Worm (Caenorhabditis elegans) whole organism, L3 larva: ENCODE measurements around the gene F46F5.16.

Experiments
- R02D3.7 ChIP-seq: fragments of 150-350 bp; optimal IDR thresholded peaks from 2 replicates; lab custom pipeline; 2014; ENCODE audit warnings: missing biosample characterization, missing genetic modification characterization
- ZK546.5 ChIP-seq: sonication (generic microtip); optimal IDR thresholded peaks from 2 replicates; lab custom pipeline; 2017; ENCODE audit warnings: missing biosample characterization, missing genetic modification characterization
- ama-1 ChIP-seq: fragments of 150-350 bp; optimal IDR thresholded peaks from 2 replicates; lab custom pipeline; 2018
- ceh-16 ChIP-seq: sonication (generic microtip); optimal IDR thresholded peaks from 2 replicates; lab custom pipeline; 2017; ENCODE audit warnings: missing biosample characterization, missing genetic modification characterization
- ceh-28 ChIP-seq: fragments of 150-350 bp; optimal IDR thresholded peaks from 2 replicates; lab custom pipeline; 2014; ENCODE audit warnings: missing biosample characterization, missing genetic modification reagents, missing genetic modification characterization
- ceh-9 ChIP-seq: sonication (generic microtip); optimal IDR thresholded peaks from 2 replicates; lab custom pipeline; 2018; ENCODE audit warnings: missing biosample characterization, missing genetic modification characterization
- daf-12 ChIP-seq: fragments of 150-350 bp; optimal IDR thresholded peaks from 2 replicates; lab custom pipeline; 2014; ENCODE audit warnings: missing biosample characterization, missing genetic modification reagents, missing genetic modification characterization
- egl-27 ChIP-seq: sonication (generic microtip); optimal IDR thresholded peaks from 4 replicates; lab custom pipeline; 2017; ENCODE audit warnings: missing biosample characterization, missing genetic modification reagents, missing genetic modification characterization
- egl-5 ChIP-seq: fragments of 150-350 bp; optimal IDR thresholded peaks from 2 replicates; lab custom pipeline; 2017; ENCODE audit warnings: missing biosample characterization, missing genetic modification reagents, missing genetic modification characterization, inconsistent platforms
- elt-1 ChIP-seq: fragments of 150-350 bp; optimal IDR thresholded peaks from 2 replicates; lab custom pipeline; 2014; ENCODE audit warnings: missing biosample characterization, missing genetic modification characterization
- elt-3 ChIP-seq, 3 experiments: fragments of 150-350 bp in 1 of 3; sonication (generic microtip) in 2 of 3; optimal IDR thresholded peaks; 2 replicates in 2 of 3; 4 replicates in 1 of 3; lab custom pipeline; 2014 to 2017; ENCODE audit warnings: missing biosample characterization in 3 of 3, missing genetic modification characterization in 3 of 3
- eor-1 ChIP-seq, 2 experiments: fragments of 150-350 bp; optimal IDR thresholded peaks; 2 replicates each; lab custom pipeline; 2014 to 2018; ENCODE audit warnings: missing biosample characterization in 2 of 2, missing genetic modification characterization in 2 of 2
- fkh-10 ChIP-seq: sonication (generic microtip); optimal IDR thresholded peaks from 2 replicates; lab custom pipeline; 2017; ENCODE audit warnings: missing biosample characterization, missing genetic modification reagents, missing genetic modification characterization
- fkh-2 ChIP-seq: fragments of 150-350 bp; optimal IDR thresholded peaks from 2 replicates; lab custom pipeline; 2014; ENCODE audit warnings: missing biosample characterization, missing genetic modification reagents, missing genetic modification characterization
- jun-1 ChIP-seq: fragments of 150-350 bp; optimal IDR thresholded peaks from 2 replicates; lab custom pipeline; 2014; ENCODE audit warnings: missing biosample characterization, missing genetic modification reagents, missing genetic modification characterization
- lin-15B ChIP-seq: fragments of 150-350 bp; optimal IDR thresholded peaks from 2 replicates; lab custom pipeline; 2014; ENCODE audit warnings: missing biosample characterization, missing genetic modification characterization
- lin-39 ChIP-seq: fragments of 150-350 bp; optimal IDR thresholded peaks from 2 replicates; lab custom pipeline; 2018; ENCODE audit warnings: missing biosample characterization, missing genetic modification reagents, missing genetic modification characterization
- lsy-12 ChIP-seq: sonication (generic microtip); optimal IDR thresholded peaks from 2 replicates; lab custom pipeline; 2016; ENCODE audit warnings: mild to moderate bottlenecking, missing genetic modification characterization, missing compliant biosample characterization
- mdl-1 ChIP-seq: fragments of 150-350 bp; optimal IDR thresholded peaks from 2 replicates; lab custom pipeline; 2014; ENCODE audit warnings: missing biosample characterization, missing genetic modification characterization
- mml-1 ChIP-seq: fragments of 150-350 bp; sonication (generic microtip); optimal IDR thresholded peaks from 3 replicates; lab custom pipeline; 2014; ENCODE audit warnings: missing biosample characterization, missing genetic modification characterization
- nfya-1 ChIP-seq: sonication (generic microtip); optimal IDR thresholded peaks from 2 replicates; lab custom pipeline; 2017; ENCODE audit warnings: missing genetic modification characterization, mild to moderate bottlenecking, missing compliant biosample characterization, antibody characterized with exemption, moderate library complexity; ENCODE audit not compliant: insufficient read depth
- nhr-12 ChIP-seq: fragments of 150-350 bp; optimal IDR thresholded peaks from 2 replicates; lab custom pipeline; 2014; ENCODE audit warnings: missing biosample characterization, missing genetic modification characterization
- nhr-23 ChIP-seq: fragments of 150-350 bp; optimal IDR thresholded peaks from 2 replicates; lab custom pipeline; 2014; ENCODE audit warnings: missing biosample characterization, missing genetic modification reagents, missing genetic modification characterization
- nhr-237 ChIP-seq: fragments of 150-350 bp; optimal IDR thresholded peaks from 2 replicates; lab custom pipeline; 2014; ENCODE audit warnings: missing biosample characterization, missing genetic modification characterization
- nhr-28 ChIP-seq: fragments of 150-350 bp; optimal IDR thresholded peaks from 2 replicates; lab custom pipeline; 2014; ENCODE audit warnings: missing biosample characterization, missing genetic modification characterization
- nhr-67 ChIP-seq: fragments of 150-350 bp; optimal IDR thresholded peaks from 2 replicates; lab custom pipeline; 2014; ENCODE audit warnings: missing biosample characterization, missing genetic modification characterization
- pha-4 ChIP-seq: fragments of 150-350 bp; optimal IDR thresholded peaks from 2 replicates; lab custom pipeline; 2014; ENCODE audit warnings: missing biosample characterization, missing genetic modification reagents, missing genetic modification characterization
- pqm-1 ChIP-seq: fragments of 150-350 bp; optimal IDR thresholded peaks from 2 replicates; lab custom pipeline; 2017; ENCODE audit warnings: missing biosample characterization, missing genetic modification characterization, inconsistent platforms
- sea-2 ChIP-seq: fragments of 150-350 bp; sonication (generic microtip); optimal IDR thresholded peaks from 4 replicates; lab custom pipeline; 2014; ENCODE audit warnings: missing biosample characterization, missing genetic modification reagents, missing genetic modification characterization
- skn-1 ChIP-seq: fragments of 150-350 bp; optimal IDR thresholded peaks from 2 replicates; lab custom pipeline; 2014; ENCODE audit warnings: missing biosample characterization, missing genetic modification characterization
- snpc-4 ChIP-seq: fragments of 150-350 bp; optimal IDR thresholded peaks from 2 replicates; lab custom pipeline; 2014; ENCODE audit warnings: missing biosample characterization, missing genetic modification characterization
- tbx-2 ChIP-seq: sonication (generic microtip); optimal IDR thresholded peaks from 2 replicates; lab custom pipeline; 2016; ENCODE audit warnings: mild to moderate bottlenecking, missing genetic modification characterization, missing compliant biosample characterization
- unc-39 ChIP-seq: sonication (generic microtip); optimal IDR thresholded peaks from 4 replicates; lab custom pipeline; 2017; ENCODE audit warnings: missing biosample characterization, missing genetic modification characterization
- unc-62 ChIP-seq: fragments of 150-350 bp; sonication (generic microtip); optimal IDR thresholded peaks from 4 replicates; lab custom pipeline; 2014; ENCODE audit warnings: missing biosample characterization, missing genetic modification reagents, missing genetic modification characterization
- zag-1 ChIP-seq: fragments of 150-350 bp; optimal IDR thresholded peaks from 2 replicates; lab custom pipeline; 2014; ENCODE audit warnings: missing biosample characterization, missing genetic modification characterization
- ztf-11 ChIP-seq: fragments of 150-350 bp; optimal IDR thresholded peaks from 2 replicates; lab custom pipeline; 2014; ENCODE audit warnings: missing biosample characterization, missing genetic modification characterization
- ztf-4 ChIP-seq: fragments of 150-350 bp; optimal IDR thresholded peaks from 2 replicates; lab custom pipeline; 2014; ENCODE audit warnings: missing biosample characterization, missing genetic modification characterization

Gene F46F5.16

ce11 chrII:803009-803408, 16.0 kb downstream of the F46F5.16 start, which contains the start of gene F46F5.13:
Gene F46F5.13, plus strand, starts transcription at chrII:803309.
- TF ChIP-seq lin-15B (tag; lab: Kevin White, UChicago) (no peak), elt-3 (tag; optimal IDR thresholded peaks at IDR 0.05; lab: Kevin White, UChicago) (no peak), nhr-23 (no peak), ceh-28 (tag; lab: Kevin White, UChicago) (no peak), pqm-1 (tag; lab: Kevin White, UChicago) (no peak), snpc-4 (tag; lab: Kevin White, UChicago) (no peak), ceh-16 (tag; lab: Kevin White, UChicago) (no peak), pha-4 (tag; lab: Kevin White, UChicago) (no peak), R02D3.7 (tag; lab: Kevin White, UChicago) (no peak), egl-27 (tag; lab: Kevin White, UChicago) (no peak), nhr-12 (no peak), tbx-2 (tag; lab: Kevin White, UChicago) (no peak), sea-2 (GFP tag; lab: Kevin White, UChicago) (no peak), nhr-28 (no peak), daf-12 (tag; lab: Kevin White, UChicago) (no peak), nhr-67 (tag; lab: Kevin White, UChicago) (no peak), zag-1 (tag; lab: Kevin White, UChicago) (no peak), lsy-12 (tag; lab: Kevin White, UChicago) (no peak), mml-1 (tag; lab: Kevin White, UChicago) (no peak)

- TF ChIP-seq unc-62 (GFP tag; lab: Kevin White, UChicago) (no peak), mdl-1 (tag; lab: Kevin White, UChicago) (no peak), unc-39 (tag; lab: Kevin White, UChicago) (no peak), nhr-23 (no peak), egl-5 (tag; lab: Kevin White, UChicago) (no peak), ama-1 (lab: Kevin White, UChicago) (no peak), nhr-28 (no peak), elt-1 (tag; lab: Kevin White, UChicago) (no peak), lsy-12 (tag; lab: Kevin White, UChicago) (no peak), nfya-1 (tag; lab: Kevin White, UChicago) (no peak), ztf-4 (tag; lab: Kevin White, UChicago) (no peak), fkh-2 (tag; lab: Kevin White, UChicago) (no peak), nhr-237 (tag; lab: Kevin White, UChicago) (no peak), ceh-16 (tag; lab: Kevin White, UChicago) (no peak), fkh-10 (GFP tag; lab: Kevin White, UChicago) (no peak), nhr-67 (tag; lab: Kevin White, UChicago) (no peak), eor-1 (tag; optimal IDR thresholded peaks at IDR 0.05; lab: Kevin White, UChicago) (no peak)
Observed at ce11 chrII:808457-808856, 21.4 kb downstream of the F46F5.16 start, which contains the start of gene F46F5.11. Gene F46F5.11, plus strand, starts transcription at chrII:808757.

- no peak for TF ChIP-seq fkh-2 (tag; lab: Kevin White, UChicago)
- no peak for TF ChIP-seq sea-2 (GFP tag; lab: Kevin White, UChicago)
- TF ChIP-seq fkh-10 (GFP tag; lab: Kevin White, UChicago), result no peak
- TF ChIP-seq nfya-1 (tag; lab: Kevin White, UChicago), result no peak
- TF ChIP-seq lin-39 (tag; lab: Kevin White, UChicago), result no peak
- no peak for TF ChIP-seq skn-1 (tag; lab: Kevin White, UChicago)
- TF ChIP-seq mdl-1 (tag; lab: Kevin White, UChicago), result no peak
- TF ChIP-seq egl-5 (tag; lab: Kevin White, UChicago), result no peak
- no peak for TF ChIP-seq ztf-11
- TF ChIP-seq pha-4 (tag; lab: Kevin White, UChicago), result no peak
- no peak for TF ChIP-seq ceh-9 (tag; lab: Kevin White, UChicago)
- TF ChIP-seq, all 47 proteins: peak for 0
Observed at ce11 chrII:812917-813316, 25.9 kb downstream of the F46F5.16 start, which contains the start of gene F46F5.5. Gene F46F5.5, minus strand, starts transcription at chrII:813017.

- no peak for TF ChIP-seq ZK546.5 (tag; lab: Kevin White, UChicago)
- no peak for TF ChIP-seq lsy-12 (tag; lab: Kevin White, UChicago)
- no peak for TF ChIP-seq nhr-67 (tag; lab: Kevin White, UChicago)
- TF ChIP-seq mml-1 (tag; lab: Kevin White, UChicago), result no peak
- TF ChIP-seq jun-1 (tag; lab: Kevin White, UChicago), result no peak
Observed at ce11 chrII:814737-815136, 27.7 kb downstream of the F46F5.16 start, which contains the start of gene msrp-3. Gene msrp-3, minus strand, starts transcription at chrII:814837.
